Worm (Caenorhabditis elegans) whole organism, early embryonic: Measurements from ENCODE around the gene W09D6.4.

Experiments used
- B0310.2 ChIP-seq: sonication (generic microtip); optimal IDR thresholded peaks from 2 replicates; lab custom pipeline; 2016; ENCODE audit warnings: mild to moderate bottlenecking, missing genetic modification characterization, missing compliant biosample characterization
- F13C5.2 ChIP-seq: sonication (generic microtip); optimal IDR thresholded peaks from 2 replicates; lab custom pipeline; 2017; ENCODE audit warnings: mild to moderate bottlenecking, missing genetic modification characterization, inconsistent platforms, missing compliant biosample characterization
- aly-1 ChIP-seq: sonication (generic microtip); optimal IDR thresholded peaks from 2 replicates; lab custom pipeline; 2016; ENCODE audit warnings: missing genetic modification characterization, missing compliant biosample characterization
- ama-1 ChIP-seq: fragments of 150-350 bp; optimal IDR thresholded peaks from 2 replicates; lab custom pipeline; 2014
- ceh-13 ChIP-seq: fragments of 200-800 bp; sonication (Bioruptor generic); optimal IDR thresholded peaks from 2 replicates; lab custom pipeline; 2018; ENCODE audit warnings: mild to moderate bottlenecking, missing genetic modification characterization, missing compliant biosample characterization
- ceh-36 ChIP-seq: sonication (generic microtip); optimal IDR thresholded peaks from 2 replicates; lab custom pipeline; 2016; ENCODE audit warnings: missing genetic modification characterization, inconsistent platforms, missing compliant biosample characterization
- ets-7 ChIP-seq: sonication (generic microtip); optimal IDR thresholded peaks from 2 replicates; lab custom pipeline; 2016; ENCODE audit warnings: missing genotype, missing genetic modification characterization, missing compliant biosample characterization
- flt-1 ChIP-seq: fragments of 200-800 bp; sonication (Bioruptor generic); IDR thresholded peaks from 2 replicates; pipeline ENCODE4 v1.3.6; 2022; ENCODE audit warnings: missing genetic modification characterization, missing compliant biosample characterization
- hmbx-1 ChIP-seq: sonication (generic microtip); optimal IDR thresholded peaks from 2 replicates; lab custom pipeline; 2016; ENCODE audit warnings: mild to moderate bottlenecking, missing genetic modification characterization, missing compliant biosample characterization
- hmg-4 ChIP-seq: fragments of 200-800 bp; sonication (Bioruptor generic); optimal IDR thresholded peaks from 2 replicates; lab custom pipeline; 2018; ENCODE audit warnings: mild to moderate bottlenecking, missing genetic modification characterization, missing compliant biosample characterization
- hnd-1 ChIP-seq: sonication (generic microtip); optimal IDR thresholded peaks from 2 replicates; lab custom pipeline; 2016; ENCODE audit warnings: missing genetic modification characterization, missing compliant biosample characterization
- pes-1 ChIP-seq: fragments of 200-800 bp; sonication (Bioruptor generic); IDR thresholded peaks from 2 replicates; pipeline ENCODE4 v1.3.6; 2022; ENCODE audit warnings: missing genetic modification reagents, missing genetic modification characterization, missing compliant biosample characterization
- scrt-1 ChIP-seq: fragments of 200-800 bp; sonication (Bioruptor generic); IDR thresholded peaks from 2 replicates; pipeline ENCODE4 v1.3.6; 2022; ENCODE audit warnings: missing genetic modification characterization, missing compliant biosample characterization
- sea-1 ChIP-seq: fragments of 200-800 bp; sonication (Bioruptor generic); conservative IDR thresholded peaks from 2 replicates; pipeline ENCODE4 v1.3.6; 2022; ENCODE audit warnings: missing genetic modification characterization, missing compliant biosample characterization
- tbx-11 ChIP-seq: fragments of 200-800 bp; sonication (Bioruptor generic); IDR thresholded peaks from 2 replicates; pipeline ENCODE4 v1.3.6; 2022; ENCODE audit warnings: missing genetic modification characterization, missing compliant biosample characterization
- tbx-37 ChIP-seq: fragments of 200-800 bp; sonication (Bioruptor generic); conservative IDR thresholded peaks from 2 replicates; pipeline ENCODE4 v1.3.6; 2022; ENCODE audit warnings: missing genetic modification reagents, missing genetic modification characterization, missing compliant biosample characterization
- tra-4 ChIP-seq: sonication (generic microtip); optimal IDR thresholded peaks from 2 replicates; lab custom pipeline; 2017; ENCODE audit warnings: missing genetic modification characterization, missing compliant biosample characterization

W09D6.4 gene

ce11 chrIII:11046549-11046948 lies 33.0 kb upstream of the W09D6.4 start:
- TF ChIP-seq sea-1 (GFP tag; lab: Robert Waterston, UW) (no peak), scrt-1 (GFP tag; lab: Robert Waterston, UW) (no peak), pes-1 (GFP tag; lab: Robert Waterston, UW) (no peak), tbx-37 (GFP tag; lab: Robert Waterston, UW) (no peak), F13C5.2 (no peak), ets-7 (no peak), B0310.2 (tag; lab: Kevin White, UChicago) (no peak), ceh-36 (no peak), aly-1 (no peak), ama-1 (no peak), ceh-13 (no peak), tra-4 (tag; lab: Kevin White, UChicago) (no peak), flt-1 (no peak)

ce11 chrIII:11050658-11051118 lies 28.9 kb upstream of the W09D6.4 start:
- TF ChIP-seq aly-1 = no peak
- TF ChIP-seq tbx-37 (GFP tag; lab: Robert Waterston, UW) = no peak
- no peak for TF ChIP-seq hnd-1 (tag; lab: Kevin White, UChicago)
- no peak for TF ChIP-seq F13C5.2
- TF ChIP-seq flt-1 = no peak
- no peak for TF ChIP-seq B0310.2 (tag; lab: Kevin White, UChicago)
- TF ChIP-seq sea-1 (GFP tag; lab: Robert Waterston, UW) = no peak
- TF ChIP-seq hmbx-1 (tag; lab: Kevin White, UChicago) = no peak
- no peak for TF ChIP-seq tra-4 (tag; lab: Kevin White, UChicago)
- TF ChIP-seq ceh-13 = no peak
- TF ChIP-seq ets-7 = no peak
- TF ChIP-seq ama-1 = no peak
- no peak for TF ChIP-seq scrt-1 (GFP tag; lab: Robert Waterston, UW)
- no peak for TF ChIP-seq hmg-4 (GFP tag; lab: Kevin White, UChicago)
- TF ChIP-seq tbx-11 (GFP tag; lab: Robert Waterston, UW) = no peak
- no peak for TF ChIP-seq ceh-36
- TF ChIP-seq pes-1 (GFP tag; lab: Robert Waterston, UW) = no peak

- TF ChIP-seq tra-4 (tag; lab: Kevin White, UChicago) (no peak), hmbx-1 (tag; lab: Kevin White, UChicago) (no peak), tbx-37 (GFP tag; lab: Robert Waterston, UW) (no peak), flt-1 (no peak), hmg-4 (GFP tag; lab: Kevin White, UChicago) (no peak), B0310.2 (tag; lab: Kevin White, UChicago) (no peak), hnd-1 (tag; lab: Kevin White, UChicago) (no peak), sea-1 (GFP tag; lab: Robert Waterston, UW) (no peak), aly-1 (no peak), ceh-13 (no peak), pes-1 (GFP tag; lab: Robert Waterston, UW) (no peak), ets-7 (no peak), scrt-1 (GFP tag; lab: Robert Waterston, UW) (no peak), F13C5.2 (no peak), ceh-36 (no peak), ama-1 (no peak), tbx-11 (GFP tag; lab: Robert Waterston, UW) (no peak)
Observed at ce11 chrIII:11053603-11054002, 25.9 kb upstream of the W09D6.4 start.

- TF ChIP-seq tra-4 (tag; lab: Kevin White, UChicago) (no peak), aly-1 (no peak), F13C5.2 (no peak), ets-7 (no peak), scrt-1 (GFP tag; lab: Robert Waterston, UW) (no peak), ceh-13 (no peak), flt-1 (no peak), tbx-11 (GFP tag; lab: Robert Waterston, UW) (no peak), ama-1 (no peak), pes-1 (GFP tag; lab: Robert Waterston, UW) (no peak), hmbx-1 (tag; lab: Kevin White, UChicago) (no peak), hnd-1 (tag; lab: Kevin White, UChicago) (no peak), B0310.2 (tag; lab: Kevin White, UChicago) (no peak), ceh-36 (no peak), hmg-4 (GFP tag; lab: Kevin White, UChicago) (no peak), sea-1 (GFP tag; lab: Robert Waterston, UW) (no peak)
Observed at ce11 chrIII:11054032-11054431, 25.5 kb upstream of the W09D6.4 start.

DNA sequence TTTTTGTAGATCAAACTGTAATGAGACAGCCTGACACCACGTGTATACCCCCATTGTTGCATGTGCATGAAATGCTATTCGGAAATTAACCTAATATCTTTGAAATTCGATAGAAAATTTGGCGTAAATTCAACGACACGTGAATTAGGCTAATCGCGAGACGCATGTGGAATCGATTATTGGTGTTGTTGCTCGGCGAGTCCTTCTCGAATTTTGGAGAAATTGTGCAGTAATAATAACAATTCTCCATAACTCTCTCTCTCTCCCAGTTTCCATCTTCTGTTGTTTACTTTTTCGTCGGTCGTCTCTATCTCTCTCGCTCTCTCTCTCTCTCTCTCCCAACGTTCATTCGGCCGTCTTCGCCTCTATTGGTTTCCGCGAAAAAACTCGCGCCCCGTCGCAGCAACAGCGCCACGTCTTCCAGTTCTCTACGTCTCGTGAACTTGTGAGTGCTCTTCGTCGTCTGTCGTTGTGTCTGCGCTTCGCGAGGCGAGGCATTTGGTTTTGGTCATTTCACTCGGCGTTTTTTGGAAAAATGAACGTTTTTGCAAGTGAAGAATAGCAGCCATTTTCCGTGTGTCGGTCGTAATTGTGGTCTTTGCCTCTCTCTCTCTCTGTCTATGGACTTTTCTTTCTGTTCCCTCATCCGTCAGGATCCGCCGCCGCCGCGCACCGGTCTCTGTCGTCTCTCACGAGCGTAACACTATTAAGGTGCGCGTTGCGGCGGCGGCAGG lies 24.8 kb upstream of the W09D6.4 start:
- TF ChIP-seq ets-7 = no peak
- no peak for TF ChIP-seq F13C5.2
- no peak for TF ChIP-seq ceh-13
- TF ChIP-seq scrt-1 (GFP tag; lab: Robert Waterston, UW) = no peak

- TF ChIP-seq aly-1 (no peak), pes-1 (GFP tag; lab: Robert Waterston, UW) (no peak), ceh-36 (no peak)
Observed at ce11 chrIII:11059775-11060174, 19.8 kb upstream of the W09D6.4 start.

DNA sequence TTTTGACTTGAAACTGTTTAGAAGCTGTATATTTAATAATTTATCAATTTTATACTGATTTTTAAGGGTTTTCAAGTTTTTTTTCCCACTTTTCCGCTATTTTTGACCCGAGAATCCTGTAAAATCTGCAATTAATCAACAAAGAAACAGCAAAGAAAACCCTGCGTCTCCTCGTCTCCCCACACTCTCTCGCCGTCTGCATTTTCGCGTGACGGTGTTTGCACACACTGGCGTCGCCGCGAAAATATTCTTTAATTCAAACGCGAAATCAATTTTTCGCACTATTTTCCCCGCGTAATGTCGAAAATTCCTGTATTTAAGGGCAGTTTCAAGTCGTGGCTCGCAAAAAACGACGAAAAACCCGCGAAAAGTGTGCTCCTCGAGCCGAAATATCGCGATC lies 16.3 kb upstream of the W09D6.4 start, which contains the start of gene rsa-2:
Gene rsa-2, plus strand, starts transcription at position 221 of the 400 bp plus-strand sequence.
- no peak for TF ChIP-seq ceh-36
- no peak for TF ChIP-seq sea-1 (GFP tag; lab: Robert Waterston, UW)
- TF ChIP-seq F13C5.2 = peak; percentile 52
- TF ChIP-seq B0310.2 (tag; lab: Kevin White, UChicago) = no peak
- TF ChIP-seq ets-7 = no peak

ce11 chrIII:11064576-11064975 lies 15.0 kb upstream of the W09D6.4 start:
- TF ChIP-seq tbx-11 (GFP tag; lab: Robert Waterston, UW) (no peak), hmg-4 (GFP tag; lab: Kevin White, UChicago) (no peak), F13C5.2 (no peak)
